Worm (Caenorhabditis elegans): ENCODE measurements around the gene ZK945.8.

The ZK945.8 gene

DNA sequence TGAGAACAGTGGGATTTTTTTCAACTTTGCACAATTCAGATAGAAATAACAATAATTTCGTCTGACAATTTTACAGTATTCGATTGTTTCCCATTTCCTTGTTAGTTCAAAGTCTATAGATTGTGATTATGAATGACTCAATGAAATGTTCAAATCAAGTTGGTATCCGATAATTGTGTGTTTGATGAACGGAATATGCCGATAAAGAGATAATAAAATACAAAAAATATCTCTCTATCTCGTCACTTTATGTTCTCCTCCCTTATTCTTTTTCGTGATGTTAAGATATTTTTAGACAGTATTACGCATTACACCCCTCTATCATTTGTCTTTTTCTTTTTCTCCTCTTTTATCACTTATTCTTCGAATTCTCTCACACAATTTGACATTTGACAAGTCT is 14.0 kb downstream of the ZK945.8 start, which contains the start of gene F27E5.7:
TSS of gene F27E5.7 (plus strand) at position 301 of the 400 bp plus-strand sequence.
- TF ChIP-seq mdt-29 (GFP tag; IDR thresholded peaks at IDR 0.05) (no peak), vab-7 (GFP tag; IDR thresholded peaks at IDR 0.05) (no peak), set-16 (GFP tag; IDR thresholded peaks at IDR 0.05) (no peak), spr-1 (tag; optimal IDR thresholded peaks at IDR 0.05) (no peak), daf-12 (tag; optimal IDR thresholded peaks at IDR 0.05) (no peak), ceh-62 (tag; optimal IDR thresholded peaks at IDR 0.05) (no peak), ctbp-1 (GFP tag; IDR thresholded peaks at IDR 0.05) (no peak)

DNA sequence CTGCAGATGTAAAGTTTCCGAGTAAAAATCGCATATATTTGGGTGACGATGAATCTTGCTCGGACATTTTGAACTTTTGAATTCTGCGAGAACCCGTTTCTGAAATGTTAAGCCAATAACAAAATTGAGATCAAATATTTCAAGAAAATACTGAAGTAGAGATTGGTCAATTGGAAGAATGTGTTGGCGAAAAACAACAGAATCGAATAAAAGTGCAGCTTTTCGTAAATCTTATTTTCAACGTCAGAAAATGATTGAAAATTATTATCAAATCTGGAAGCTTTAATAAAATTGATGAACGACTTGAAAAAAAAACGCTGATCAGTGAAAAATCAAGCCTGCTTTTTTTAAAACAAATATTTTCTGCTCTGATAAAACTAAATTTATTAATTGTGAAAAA is 18.9 kb downstream of the ZK945.8 start, which contains the start of gene F27E5.8:
TSS of gene F27E5.8 (minus strand) at position 101 of the 400 bp plus-strand sequence.
- TF ChIP-seq nhr-28 (tag; optimal IDR thresholded peaks at IDR 0.05) = no peak
- TF ChIP-seq pha-4 (GFP tag; IDR thresholded peaks at IDR 0.05) = no peak
- no peak for TF ChIP-seq pha-4 (tag; optimal IDR thresholded peaks at IDR 0.05)
- TF ChIP-seq ceh-28 (tag; optimal IDR thresholded peaks at IDR 0.05) = no peak
- no peak for TF ChIP-seq madf-9 (GFP tag; conservative IDR thresholded peaks at IDR 0.05)
- TF ChIP-seq ces-1 (GFP tag; optimal IDR thresholded peaks at IDR 0.05) = no peak
- TF ChIP-seq T26A8.4 (GFP tag; IDR thresholded peaks at IDR 0.05) = no peak
- no peak for TF ChIP-seq lin-29 (GFP tag; IDR thresholded peaks at IDR 0.05)
- no peak for TF ChIP-seq attf-4 (tag; optimal IDR thresholded peaks at IDR 0.05)
- TF ChIP-seq aly-2 (tag; optimal IDR thresholded peaks at IDR 0.05) = no peak
- no peak for TF ChIP-seq duxl-1 (tag; optimal IDR thresholded peaks at IDR 0.05; ENCODE audit: poor library complexity)
- TF ChIP-seq ZK337.2 (GFP tag; IDR thresholded peaks at IDR 0.05) = no peak
- TF ChIP-seq mes-2 (tag; optimal IDR thresholded peaks at IDR 0.05; ENCODE audit: poor library complexity, severe bottlenecking) = no peak
- TF ChIP-seq ceh-32 (tag; optimal IDR thresholded peaks at IDR 0.05; ENCODE audit: poor library complexity) = no peak
- no peak for TF ChIP-seq daf-12 (tag; optimal IDR thresholded peaks at IDR 0.05)

DNA sequence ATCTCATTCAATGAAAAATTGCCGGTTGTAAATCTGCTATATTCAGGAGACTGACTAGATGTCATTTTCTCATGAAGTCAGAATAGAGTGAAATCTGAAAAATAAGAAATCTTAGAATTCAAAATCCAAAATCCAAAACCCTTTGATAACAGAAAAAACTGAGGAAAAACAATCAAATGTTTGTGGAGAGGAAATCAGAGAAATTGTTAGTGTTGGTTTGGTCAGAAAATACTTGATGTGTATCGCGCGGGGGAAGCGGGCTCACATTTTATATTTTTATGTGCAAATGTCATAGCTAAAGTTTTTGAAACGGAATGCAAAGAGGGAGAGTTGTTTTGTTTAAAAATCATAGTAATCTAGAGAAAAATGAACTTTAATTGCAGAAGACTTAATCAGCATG is 23.3 kb downstream of the ZK945.8 start, which contains the start of gene F27E5.5:
TSS of gene F27E5.5 (minus strand) at position 101 of the 400 bp plus-strand sequence.
- TF ChIP-seq nhr-102 (tag; optimal IDR thresholded peaks at IDR 0.05) (no peak), egl-43 (GFP tag; IDR thresholded peaks at IDR 0.05) (no peak), lim-7 (GFP tag; IDR thresholded peaks at IDR 0.05) (no peak), Y5F2A.4 (GFP tag; optimal IDR thresholded peaks at IDR 0.05) (no peak), daf-8 (GFP tag; IDR thresholded peaks at IDR 0.05) (no peak), nhr-28 (tag; optimal IDR thresholded peaks at IDR 0.05) (no peak), R02D3.7 (tag; optimal IDR thresholded peaks at IDR 0.05) (no peak), ama-1 (optimal IDR thresholded peaks at IDR 0.05) (no peak), nhr-48 (tag; optimal IDR thresholded peaks at IDR 0.05) (no peak), Y105C5A.15 (GFP tag; IDR thresholded peaks at IDR 0.05) (no peak), spr-3 (GFP tag; optimal IDR thresholded peaks at IDR 0.05) (no peak)

DNA sequence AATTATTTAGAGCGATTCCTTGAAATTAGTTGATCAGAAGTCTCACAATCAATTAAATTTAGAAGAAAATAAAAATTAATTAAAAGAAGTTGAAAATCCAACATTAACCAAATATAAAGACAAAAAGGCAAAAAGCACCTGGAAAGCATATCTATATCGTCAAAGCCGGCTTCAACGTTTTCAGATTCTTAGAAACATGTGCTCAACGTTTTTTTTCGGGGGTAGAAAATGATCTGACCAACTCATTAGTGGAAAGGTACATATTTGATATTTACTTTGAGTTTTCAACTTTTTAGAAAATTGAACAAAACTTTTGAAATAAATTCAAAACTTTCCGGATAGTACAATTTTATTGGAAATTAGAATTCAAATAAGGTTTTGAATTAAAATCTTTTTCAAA is 24.4 kb downstream of the ZK945.8 start:
- TF ChIP-seq hmg-1.1 (GFP tag; IDR thresholded peaks at IDR 0.05) = no peak
- no peak for TF ChIP-seq Y105C5A.15 (GFP tag; IDR thresholded peaks at IDR 0.05)
- TF ChIP-seq aha-1 (tag) = peak; percentile 76
- TF ChIP-seq nhr-11 (tag; optimal IDR thresholded peaks at IDR 0.05) = peak; percentile 26

DNA sequence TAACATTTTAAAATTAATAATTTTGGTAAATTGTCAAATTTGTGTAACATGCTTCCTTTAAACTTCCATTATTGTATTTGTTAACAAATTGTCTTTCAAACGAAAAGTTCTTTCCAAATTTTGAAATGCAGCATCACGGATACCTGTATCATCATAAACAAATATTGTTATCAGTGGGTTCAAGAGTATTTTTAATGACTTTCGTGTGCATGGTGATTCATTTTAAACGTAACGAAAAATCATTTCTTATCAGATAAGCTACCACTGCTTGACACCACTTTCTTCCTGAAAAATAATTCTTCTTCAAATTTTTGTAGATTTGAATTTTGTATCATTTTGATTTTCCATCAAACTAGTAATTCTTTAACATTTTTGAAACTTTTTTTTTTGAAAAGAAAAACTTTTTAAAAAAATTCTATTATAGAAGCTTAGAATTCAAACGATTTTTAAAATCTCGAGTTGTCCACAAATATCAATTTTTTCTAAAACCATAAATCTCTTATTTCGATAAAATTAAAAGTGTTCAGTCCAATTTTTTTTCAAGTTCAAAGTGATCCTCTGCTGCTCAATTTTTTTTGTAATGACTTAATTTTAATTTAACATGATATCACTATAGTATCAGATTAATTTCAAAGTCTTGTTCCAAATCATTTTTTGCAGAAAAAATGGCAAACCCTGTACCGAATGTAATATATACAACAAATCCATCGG is 26.0 kb downstream of the ZK945.8 start, which contains the start of gene F27E5.9:
TSS of gene F27E5.9 (plus strand) at position 661 of the 711 bp plus-strand sequence.
- TF ChIP-seq ceh-62 (tag; optimal IDR thresholded peaks at IDR 0.05) = no peak
- TF ChIP-seq daf-16 (GFP tag; optimal IDR thresholded peaks at IDR 0.05) = no peak
- peak; percentile 85 for TF ChIP-seq daf-16 (tag; optimal IDR thresholded peaks at IDR 0.05)
- peak; percentile 52 for TF ChIP-seq nhr-77 (tag; optimal IDR thresholded peaks at IDR 0.05)
- peak; percentile 30 for TF ChIP-seq ztf-7 (tag; optimal IDR thresholded peaks at IDR 0.05)
- TF ChIP-seq pqm-1 (tag; optimal IDR thresholded peaks at IDR 0.05) = peak; percentile 99
- no peak for TF ChIP-seq lin-13 (GFP tag; optimal IDR thresholded peaks at IDR 0.05)
- TF ChIP-seq nhr-25 (tag; optimal IDR thresholded peaks at IDR 0.05; ENCODE audit: borderline replicate concordance, insufficient read depth) = no peak
- peak; percentile 56; the same call in 1 of the 2 replicates for TF ChIP-seq nhr-41 (GFP tag; IDR thresholded peaks at IDR 0.05)
- TF ChIP-seq nhr-28 (tag; optimal IDR thresholded peaks at IDR 0.05) = peak; percentile 85
- TF ChIP-seq vab-7 (GFP tag; IDR thresholded peaks at IDR 0.05) = no peak
- no peak for TF ChIP-seq duxl-1 (tag; optimal IDR thresholded peaks at IDR 0.05; ENCODE audit: poor library complexity)

Data from whole organism, L4 larva.